Fruit fly (Drosophila melanogaster): ENCODE measurements around the gene CG8620.

CG8620 gene

dm6 chr3L:7151521-7152465, 6.1 kb upstream of the CG8620 start (continued):
- TF ChIP-seq rib (GFP tag; IDR thresholded peaks at IDR 0.05) (no peak), lab (GFP tag; optimal IDR thresholded peaks at IDR 0.05) (no peak), fd3F (GFP tag; optimal IDR thresholded peaks at IDR 0.05) (no peak), jumu (GFP tag; optimal IDR thresholded peaks at IDR 0.05) (no peak), CG9876 (GFP tag; optimal IDR thresholded peaks at IDR 0.05) (peak; percentile 3), Dll (GFP tag; IDR thresholded peaks at IDR 0.05; ENCODE audit: partially characterized antibody) (no peak), CG9215 (GFP tag; IDR thresholded peaks at IDR 0.05) (no peak), vnd (GFP tag; IDR thresholded peaks at IDR 0.05; ENCODE audit: partially characterized antibody) (no peak), Hmx (GFP tag; optimal IDR thresholded peaks at IDR 0.05) (no peak), exex (tag; optimal IDR thresholded peaks at IDR 0.05) (no peak), twi (tag; optimal IDR thresholded peaks at IDR 0.05) (peak; percentile 36), CG11247 (GFP tag; IDR thresholded peaks at IDR 0.05) (0 out of 2 replicates have a peak, but pooled peaks have one; percentile 33), CG9437 (GFP tag; optimal IDR thresholded peaks at IDR 0.05) (no peak), ttk (GFP tag; IDR thresholded peaks at IDR 0.05) (0 out of 2 replicates have a peak, but pooled peaks have one; percentile 40), corto (GFP tag; optimal IDR thresholded peaks at IDR 0.05) (no peak), CG2202 (tag; optimal IDR thresholded peaks at IDR 0.05) (peak; percentile 65), zen (tag; optimal IDR thresholded peaks at IDR 0.05) (no peak), Awh (GFP tag; IDR thresholded peaks at IDR 0.05) (no peak), CG1602 (GFP tag; optimal IDR thresholded peaks at IDR 0.05) (peak; percentile 74), CG17359 (tag; optimal IDR thresholded peaks at IDR 0.05) (peak; percentile 61), slbo (GFP tag; IDR thresholded peaks at IDR 0.05) (no peak), pho (GFP tag; optimal IDR thresholded peaks at IDR 0.05) (no peak), dan (GFP tag; IDR thresholded peaks at IDR 0.05) (no peak), CG8924 (tag; optimal IDR thresholded peaks at IDR 0.05) (peak; percentile 58), Hand (GFP tag; optimal IDR thresholded peaks at IDR 0.05) (no peak), CG6175 (GFP tag; IDR thresholded peaks at IDR 0.05) (no peak), Hmr (GFP tag; optimal IDR thresholded peaks at IDR 0.05) (no peak), mam (GFP tag; optimal IDR thresholded peaks at IDR 0.05) (no peak), peb (GFP tag; IDR thresholded peaks at IDR 0.05) (peak; percentile 73), CG12219 (GFP tag; optimal IDR thresholded peaks at IDR 0.05) (no peak), unpg (GFP tag; optimal IDR thresholded peaks at IDR 0.05) (peak; percentile 46), CG18011 (GFP tag; optimal IDR thresholded peaks at IDR 0.05) (no peak), zfh1 (GFP tag; IDR thresholded peaks at IDR 0.05) (peak; percentile 70), Blimp-1 (GFP tag; optimal IDR thresholded peaks at IDR 0.05) (peak; percentile 84), HLH54F (GFP tag; optimal IDR thresholded peaks at IDR 0.05) (no peak), Trl (optimal IDR thresholded peaks at IDR 0.05) (no peak), Trl (GFP tag; optimal IDR thresholded peaks at IDR 0.05) (no peak), TFAM (GFP tag; optimal IDR thresholded peaks at IDR 0.05) (peak; percentile 6), tio (GFP tag; optimal IDR thresholded peaks at IDR 0.05) (peak; percentile 54), croc (GFP tag; conservative IDR thresholded peaks at IDR 0.05) (peak; percentile 66), fd64A (GFP tag; optimal IDR thresholded peaks at IDR 0.05) (no peak), kni (GFP tag; optimal IDR thresholded peaks at IDR 0.05) (peak; percentile 54), sens (GFP tag) (peak; percentile 92), schlank (tag; optimal IDR thresholded peaks at IDR 0.05) (no peak), slou (GFP tag; optimal IDR thresholded peaks at IDR 0.05) (no peak), CG14014 (GFP tag; IDR thresholded peaks at IDR 0.05) (no peak), ap (GFP tag; IDR thresholded peaks at IDR 0.05) (peak; percentile 32; the same call in 1 of the 2 replicates), Dbx (GFP tag; IDR thresholded peaks at IDR 0.05) (no peak), bowl (GFP tag; IDR thresholded peaks at IDR 0.05) (no peak)
